Worm (Caenorhabditis elegans): Measurements from ENCODE around the gene idh-1.

The idh-1 gene

DNA sequence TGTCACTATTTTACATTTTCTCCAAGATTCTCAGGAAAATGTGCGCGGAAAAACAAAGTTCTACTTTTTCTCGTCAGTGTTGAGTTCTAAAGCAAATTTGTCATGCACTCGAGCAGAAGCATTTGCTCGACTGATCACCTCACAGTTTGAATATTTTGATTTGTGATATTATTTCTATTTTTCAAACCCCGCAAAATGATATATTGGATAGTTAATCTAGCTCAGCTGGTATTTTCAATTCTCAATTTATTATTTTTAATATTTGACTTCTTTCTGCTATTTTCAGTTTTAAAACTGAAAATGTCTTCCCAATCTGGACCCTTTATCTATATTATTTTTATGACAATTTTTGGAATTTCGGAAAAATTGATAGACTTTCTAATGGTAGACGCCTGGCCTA lies 17.8 kb downstream of the idh-1 start, which contains the start of gene srxa-2:
TSS of gene srxa-2 (plus strand) at position 301 of the 400 bp plus-strand sequence.
- TF ChIP-seq nhr-85 (tag) = no peak
- TF ChIP-seq fkh-8 (tag; optimal IDR thresholded peaks at IDR 0.05) = peak; percentile 7

DNA sequence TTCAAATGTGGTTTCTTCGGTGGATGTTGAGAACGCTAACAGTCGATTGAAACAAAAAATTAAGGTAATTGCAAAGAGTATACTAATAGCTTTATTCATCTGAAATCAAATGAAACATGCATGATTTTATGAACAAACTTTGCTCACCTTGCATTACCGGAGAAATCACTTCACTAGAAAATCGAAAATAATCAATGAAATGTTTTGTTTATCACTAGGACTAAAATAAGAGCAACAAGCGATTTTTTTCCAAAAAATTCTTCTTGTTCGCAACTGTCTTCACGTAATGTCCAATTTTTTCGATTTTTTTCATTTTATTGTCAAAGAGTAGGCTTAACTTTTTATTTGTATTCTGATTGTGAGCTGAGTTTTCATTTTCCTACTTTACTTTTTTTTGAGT lies 18.5 kb downstream of the idh-1 start, which contains the start of gene F56D5.9:
TSS of gene F56D5.9 (minus strand) at position 101 of the 400 bp plus-strand sequence.
- TF ChIP-seq efl-1 (optimal IDR thresholded peaks at IDR 0.05) (no peak), efl-1 (GFP tag; optimal IDR thresholded peaks at IDR 0.05 in 1 of 2) (peak in 1 of 2 experiments; percentile 62), rnt-1 (tag; optimal IDR thresholded peaks at IDR 0.05) (no peak)

DNA sequence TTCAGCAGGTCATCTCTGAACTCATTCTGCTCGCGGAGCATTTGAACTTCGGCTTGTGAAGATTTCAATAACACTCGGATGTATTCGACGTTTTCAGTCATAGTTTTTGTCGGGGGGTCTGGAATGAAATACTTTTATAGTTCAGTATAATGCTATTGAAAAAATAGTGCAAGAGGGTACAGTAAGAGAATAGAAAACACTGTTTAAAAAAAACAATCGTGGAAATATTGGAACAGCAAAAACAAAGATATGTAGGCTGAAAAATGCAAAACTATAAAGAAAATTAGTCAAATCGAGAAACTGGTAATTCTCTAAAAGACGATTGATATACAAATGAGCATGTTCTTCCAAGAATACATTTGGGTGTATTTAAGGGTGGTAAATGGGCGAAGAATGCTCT lies 32.9 kb downstream of the idh-1 start, which contains the start of gene F56D5.5:
TSS of gene F56D5.5 (minus strand) at position 101 of the 400 bp plus-strand sequence.
- no peak for TF ChIP-seq hlh-4 (tag; optimal IDR thresholded peaks at IDR 0.05)
- TF ChIP-seq lin-15B (tag; optimal IDR thresholded peaks at IDR 0.05) = no peak
- no peak for TF ChIP-seq ceh-90 (tag; optimal IDR thresholded peaks at IDR 0.05)
- TF ChIP-seq ztf-11 (tag; optimal IDR thresholded peaks at IDR 0.05) = no peak
- TF ChIP-seq fkh-10 (GFP tag; optimal IDR thresholded peaks at IDR 0.05) = no peak
- no peak for TF ChIP-seq nhr-84 (tag; optimal IDR thresholded peaks at IDR 0.05)
- no peak for TF ChIP-seq blmp-1 (tag; optimal IDR thresholded peaks at IDR 0.05)
- TF ChIP-seq nhr-76 (tag; optimal IDR thresholded peaks at IDR 0.05) = no peak
- no peak for TF ChIP-seq tlp-1 (tag; optimal IDR thresholded peaks at IDR 0.05)
- no peak for TF ChIP-seq nhr-11 (tag; optimal IDR thresholded peaks at IDR 0.05)
- TF ChIP-seq ama-1 (optimal IDR thresholded peaks at IDR 0.05) = no peak
- no peak for TF ChIP-seq lir-3 (tag; optimal IDR thresholded peaks at IDR 0.05; ENCODE audit: poor library complexity)
- TF ChIP-seq aha-1 (tag; optimal IDR thresholded peaks at IDR 0.05) = no peak
- no peak for TF ChIP-seq pax-3 (tag; optimal IDR thresholded peaks at IDR 0.05)
- TF ChIP-seq vab-15 (tag; optimal IDR thresholded peaks at IDR 0.05) = no peak
- TF ChIP-seq pag-3 (tag; optimal IDR thresholded peaks at IDR 0.05; ENCODE audit: borderline replicate concordance, insufficient read depth) = no peak

DNA sequence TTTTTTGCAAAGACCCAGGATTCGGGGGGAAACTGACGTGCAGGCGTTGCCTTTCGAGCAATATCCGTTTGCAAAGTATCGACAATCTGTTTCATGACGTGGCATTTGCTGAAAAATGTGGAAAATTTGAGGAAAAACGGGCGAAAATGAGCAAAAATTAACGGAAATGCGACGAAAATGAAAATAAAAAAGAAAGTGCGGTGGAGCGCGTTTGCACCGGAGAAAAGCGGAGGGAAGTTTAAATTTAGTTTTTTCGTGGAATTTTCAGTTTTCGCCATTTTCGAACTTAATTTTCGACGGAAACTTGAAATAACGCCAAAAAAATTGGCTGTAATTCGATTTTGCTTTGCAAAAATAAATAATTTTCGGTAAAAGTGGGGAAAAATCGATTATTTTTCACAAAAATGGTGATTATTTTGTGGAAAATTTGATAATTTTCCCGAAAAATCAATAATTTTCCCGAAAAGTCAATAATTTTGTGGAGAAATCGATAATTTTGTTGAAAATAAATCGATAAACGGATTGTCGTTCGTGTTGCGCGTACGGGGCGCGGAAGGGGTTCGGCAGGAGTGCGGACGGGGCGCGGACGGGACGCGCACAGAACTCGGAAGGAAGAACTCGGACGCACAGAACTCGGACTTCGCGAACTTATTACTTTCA lies 37.0 kb downstream of the idh-1 start:
- TF ChIP-seq vab-15 (tag; optimal IDR thresholded peaks at IDR 0.05) (no peak), C04F5.9 (tag; optimal IDR thresholded peaks at IDR 0.05) (no peak), nhr-90 (tag; optimal IDR thresholded peaks at IDR 0.05; ENCODE audit: poor library complexity) (no peak), egl-13 (tag; optimal IDR thresholded peaks at IDR 0.05) (no peak), nhr-71 (tag; optimal IDR thresholded peaks at IDR 0.05) (peak; percentile 49), nhr-237 (tag; optimal IDR thresholded peaks at IDR 0.05) (no peak), mef-2 (tag; optimal IDR thresholded peaks at IDR 0.05) (no peak), blmp-1 (tag; optimal IDR thresholded peaks at IDR 0.05) (no peak), mdl-1 (tag; optimal IDR thresholded peaks at IDR 0.05) (no peak), skn-1 (tag; optimal IDR thresholded peaks at IDR 0.05) (no peak), ceh-8 (GFP tag; optimal IDR thresholded peaks at IDR 0.05) (no peak), fos-1 (tag; optimal IDR thresholded peaks at IDR 0.05) (no peak), lir-3 (tag; optimal IDR thresholded peaks at IDR 0.05; ENCODE audit: poor library complexity) (no peak), egl-27 (tag; optimal IDR thresholded peaks at IDR 0.05) (no peak), pax-3 (tag; optimal IDR thresholded peaks at IDR 0.05) (no peak), ets-5 (GFP tag; IDR thresholded peaks at IDR 0.05) (no peak), tbx-2 (tag; optimal IDR thresholded peaks at IDR 0.05) (peak; percentile 22), elt-2 (tag; optimal IDR thresholded peaks at IDR 0.05) (no peak), zag-1 (tag; optimal IDR thresholded peaks at IDR 0.05) (no peak), hlh-17 (GFP tag; optimal IDR thresholded peaks at IDR 0.05; ENCODE audit: borderline replicate concordance) (no peak), dpl-1 (GFP tag; optimal IDR thresholded peaks at IDR 0.05) (peak; percentile 87 to 90 (median 90)), C34B4.2 (tag; optimal IDR thresholded peaks at IDR 0.05) (no peak), alr-1 (tag; optimal IDR thresholded peaks at IDR 0.05; ENCODE audit: borderline replicate concordance) (no peak), isw-1 (GFP tag; IDR thresholded peaks at IDR 0.05) (peak; percentile 55), tlp-1 (tag; optimal IDR thresholded peaks at IDR 0.05) (no peak), sup-37 (GFP tag; optimal IDR thresholded peaks at IDR 0.05) (no peak), mep-1 (tag; optimal IDR thresholded peaks at IDR 0.05) (no peak), fkh-10 (GFP tag; optimal IDR thresholded peaks at IDR 0.05) (no peak), aha-1 (tag; optimal IDR thresholded peaks at IDR 0.05) (no peak), nhr-47 (tag; optimal IDR thresholded peaks at IDR 0.05) (peak; percentile 57), Y116A8C.19 (tag; optimal IDR thresholded peaks at IDR 0.05; ENCODE audit: borderline replicate concordance) (no peak), ztf-4 (tag; optimal IDR thresholded peaks at IDR 0.05) (no peak)
